Worm (Caenorhabditis elegans) whole organism, L2 larva: ENCODE data around the gene odd-2.

Experiments used
- C34F6.9 ChIP-seq: fragments of 150-350 bp; optimal IDR thresholded peaks from 2 replicates; lab custom pipeline; 2014; ENCODE audit warnings: missing biosample characterization, missing genetic modification characterization
- F13H6.1 ChIP-seq: sonication (generic microtip); optimal IDR thresholded peaks from 2 replicates; lab custom pipeline; 2016; ENCODE audit warnings: missing genetic modification characterization, missing compliant biosample characterization
- Y55F3AM.14 ChIP-seq: fragments of 200-800 bp; sonication (Bioruptor generic); optimal IDR thresholded peaks from 2 replicates; lab custom pipeline; 2018; ENCODE audit warnings: mild to moderate bottlenecking, missing genetic modification characterization, missing compliant biosample characterization
- ZK546.5 ChIP-seq: sonication (generic microtip); optimal IDR thresholded peaks from 2 replicates; lab custom pipeline; 2017; ENCODE audit warnings: missing biosample characterization, missing genetic modification characterization
- aly-2 ChIP-seq: fragments of 150-350 bp; optimal IDR thresholded peaks from 2 replicates; lab custom pipeline; 2014; ENCODE audit warnings: missing biosample characterization, missing genetic modification characterization
- ceh-82 ChIP-seq: fragments of 150-350 bp; optimal IDR thresholded peaks from 2 replicates; lab custom pipeline; 2014; ENCODE audit warnings: missing biosample characterization, missing genetic modification characterization
- crh-2 ChIP-seq: sonication (generic microtip); optimal IDR thresholded peaks from 2 replicates; lab custom pipeline; 2017; ENCODE audit warnings: missing biosample characterization, missing genetic modification characterization
- dmd-4 ChIP-seq: sonication (generic microtip); optimal IDR thresholded peaks from 2 replicates; lab custom pipeline; 2017; ENCODE audit warnings: missing biosample characterization, missing genetic modification characterization
- egl-27 ChIP-seq: sonication (generic microtip); optimal IDR thresholded peaks from 3 replicates; lab custom pipeline; 2017; ENCODE audit warnings: missing biosample characterization, missing genetic modification reagents, missing genetic modification characterization
- elt-1 ChIP-seq: fragments of 150-350 bp; optimal IDR thresholded peaks from 2 replicates; lab custom pipeline; 2014; ENCODE audit warnings: missing biosample characterization, missing genetic modification characterization
- fos-1 ChIP-seq: fragments of 150-350 bp; optimal IDR thresholded peaks from 2 replicates; lab custom pipeline; 2014; ENCODE audit warnings: missing biosample characterization, missing genetic modification characterization
- gmeb-1 ChIP-seq: fragments of 150-350 bp; optimal IDR thresholded peaks from 2 replicates; lab custom pipeline; 2014; ENCODE audit warnings: missing biosample characterization, missing genetic modification characterization
- lin-11 ChIP-seq: fragments of 150-350 bp; sonication (generic microtip); optimal IDR thresholded peaks from 2 replicates; lab custom pipeline; 2014; ENCODE audit warnings: missing biosample characterization, missing genetic modification characterization, inconsistent platforms, mixed read lengths
- lin-13 ChIP-seq: fragments of 150-350 bp; optimal IDR thresholded peaks from 2 replicates; lab custom pipeline; 2014; ENCODE audit warnings: missing biosample characterization, missing genetic modification reagents, missing genetic modification characterization
- lin-39 ChIP-seq: fragments of 150-350 bp; optimal IDR thresholded peaks from 2 replicates; lab custom pipeline; 2014; ENCODE audit warnings: missing biosample characterization, missing genetic modification reagents, missing genetic modification characterization
- lsy-2 ChIP-seq, 2 experiments: fragments of 150-350 bp in 1 of 2; sonication (generic microtip) in 1 of 2; optimal IDR thresholded peaks; 2 replicates each; lab custom pipeline; 2014 to 2017; ENCODE audit warnings: missing biosample characterization in 2 of 2, missing genetic modification characterization in 2 of 2
- mab-5 ChIP-seq: fragments of 150-350 bp; optimal IDR thresholded peaks from 2 replicates; lab custom pipeline; 2014; ENCODE audit warnings: missing biosample characterization, missing genetic modification characterization
- mdl-1 ChIP-seq, 2 experiments: fragments of 150-350 bp in 1 of 2; sonication (generic microtip) in 1 of 2; optimal IDR thresholded peaks; 2 replicates each; lab custom pipeline; 2017; ENCODE audit warnings: missing biosample characterization in 2 of 2, missing genetic modification characterization in 2 of 2
- nhr-10 ChIP-seq: sonication (generic microtip); optimal IDR thresholded peaks from 2 replicates; lab custom pipeline; 2017; ENCODE audit warnings: missing biosample characterization, missing genetic modification characterization
- nhr-129 ChIP-seq: fragments of 150-350 bp; optimal IDR thresholded peaks from 2 replicates; lab custom pipeline; 2014; ENCODE audit warnings: missing biosample characterization, missing genetic modification characterization
- nhr-21 ChIP-seq: fragments of 150-350 bp; optimal IDR thresholded peaks from 2 replicates; lab custom pipeline; 2014; ENCODE audit warnings: missing biosample characterization, missing genetic modification characterization
- sem-4 ChIP-seq: fragments of 150-350 bp; optimal IDR thresholded peaks from 2 replicates; lab custom pipeline; 2014; ENCODE audit warnings: missing biosample characterization, missing genetic modification reagents, missing genetic modification characterization
- skn-1 ChIP-seq: sonication (generic microtip); optimal IDR thresholded peaks from 2 replicates; lab custom pipeline; 2017; ENCODE audit warnings: missing biosample characterization, missing genetic modification characterization
- sma-9 ChIP-seq, 2 experiments: fragments of 150-350 bp in 1 of 2; sonication (generic microtip) in 1 of 2; optimal IDR thresholded peaks; 2 replicates each; lab custom pipeline; 2014 to 2016; ENCODE audit warnings: missing genetic modification characterization in 2 of 2, mild to moderate bottlenecking in 1 of 2, missing biosample characterization in 1 of 2, missing compliant biosample characterization in 1 of 2, missing genetic modification reagents in 1 of 2, moderate library complexity in 1 of 2
- unc-39 ChIP-seq: fragments of 150-350 bp; optimal IDR thresholded peaks from 2 replicates; lab custom pipeline; 2014; ENCODE audit warnings: missing biosample characterization, missing genetic modification characterization
- unc-55 ChIP-seq: fragments of 150-350 bp; sonication (generic microtip); optimal IDR thresholded peaks from 3 replicates; lab custom pipeline; 2014; ENCODE audit warnings: missing biosample characterization, missing genetic modification reagents, missing genetic modification characterization
- unc-62 ChIP-seq: fragments of 150-350 bp; optimal IDR thresholded peaks from 2 replicates; lab custom pipeline; 2014; ENCODE audit warnings: missing biosample characterization, missing genetic modification reagents, missing genetic modification characterization
- zag-1 ChIP-seq: fragments of 150-350 bp; optimal IDR thresholded peaks from 2 replicates; lab custom pipeline; 2014; ENCODE audit warnings: missing biosample characterization, missing genetic modification characterization
- ztf-1 ChIP-seq: fragments of 200-800 bp; sonication (Bioruptor generic); conservative IDR thresholded peaks from 2 replicates; pipeline ENCODE4 v1.3.6; 2022; ENCODE audit warnings: missing genetic modification characterization, missing compliant biosample characterization
- ztf-11 ChIP-seq: sonication (generic microtip); optimal IDR thresholded peaks from 2 replicates; lab custom pipeline; 2017; ENCODE audit warnings: missing biosample characterization, missing genetic modification characterization

odd-2 gene

DNA sequence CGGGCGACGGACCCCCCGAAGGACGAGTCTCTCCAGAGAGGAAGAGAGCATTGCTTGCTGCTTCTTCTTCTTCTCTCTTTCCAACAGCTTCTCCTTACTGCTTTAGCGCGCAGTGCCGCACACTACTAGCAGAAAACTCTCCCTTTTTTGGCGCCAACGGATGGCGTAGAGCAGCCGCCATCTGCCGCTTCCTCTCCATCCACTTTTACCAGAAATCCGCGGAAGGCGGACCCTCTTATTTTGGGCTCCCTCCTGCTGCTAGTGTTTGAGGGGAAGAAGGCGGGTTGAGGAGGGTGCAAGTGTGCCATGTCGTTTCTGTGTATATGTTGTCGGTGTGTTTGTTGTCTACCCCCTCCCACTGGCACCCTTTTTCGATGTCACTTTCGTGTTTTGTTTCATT, 25.9 kb downstream of the odd-2 start:
- TF ChIP-seq nhr-10 (tag; lab: Kevin White, UChicago) = no peak
- no peak for TF ChIP-seq dmd-4 (tag; lab: Kevin White, UChicago)
- no peak for TF ChIP-seq lsy-2 (tag; optimal IDR thresholded peaks at IDR 0.05; lab: Kevin White, UChicago)
- TF ChIP-seq F13H6.1 (tag; lab: Kevin White, UChicago) = peak; percentile 59
- peak in 1 of 2 experiments; percentile 6 for TF ChIP-seq mdl-1 (tag; optimal IDR thresholded peaks at IDR 0.05; lab: Kevin White, UChicago)
- peak; percentile 38 for TF ChIP-seq unc-55
- TF ChIP-seq lin-39 = no peak
- TF ChIP-seq lin-13 (GFP tag; lab: Kevin White, UChicago) = peak; percentile 1
- no peak for TF ChIP-seq aly-2
- TF ChIP-seq unc-62 (GFP tag; lab: Kevin White, UChicago) = no peak
- TF ChIP-seq zag-1 = peak; percentile 64
- TF ChIP-seq Y55F3AM.14 (GFP tag; lab: Kevin White, UChicago) = peak; percentile 58
- no peak for TF ChIP-seq unc-39 (tag; lab: Kevin White, UChicago)
- TF ChIP-seq mab-5 (tag; lab: Kevin White, UChicago) = peak; percentile 7
- TF ChIP-seq nhr-21 (tag; lab: Kevin White, UChicago) = no peak
- TF ChIP-seq ztf-11 = no peak
- TF ChIP-seq crh-2 (tag; lab: Kevin White, UChicago) = peak; percentile 8

DNA sequence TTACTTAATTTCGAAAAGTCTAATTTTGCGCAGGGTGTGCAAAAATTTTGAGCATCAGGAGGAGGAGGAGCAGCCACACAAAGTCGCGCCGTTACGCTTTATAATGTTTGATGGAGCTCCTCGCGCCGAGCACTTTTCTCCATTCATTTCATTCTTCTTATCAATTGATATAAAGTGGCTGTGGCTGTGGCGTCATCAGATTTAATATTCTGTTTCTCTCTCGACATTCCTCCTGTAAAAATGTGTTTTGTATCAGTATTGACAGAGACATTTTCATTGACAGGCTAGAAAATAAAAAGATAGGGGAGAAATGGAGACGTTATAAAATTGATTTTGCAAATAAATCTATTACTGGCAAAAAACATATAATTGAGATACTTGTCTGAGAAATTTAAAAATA, 31.1 kb downstream of the odd-2 start:
- TF ChIP-seq lsy-2 (tag; optimal IDR thresholded peaks at IDR 0.05; lab: Kevin White, UChicago) = no peak
- TF ChIP-seq crh-2 (tag; lab: Kevin White, UChicago) = peak; percentile 55
- TF ChIP-seq sem-4 (tag; lab: Kevin White, UChicago) = no peak
- peak; percentile 29 for TF ChIP-seq sma-9 (GFP tag; optimal IDR thresholded peaks at IDR 0.05; lab: Kevin White, UChicago)
- no peak for TF ChIP-seq sma-9 (tag; optimal IDR thresholded peaks at IDR 0.05; lab: Kevin White, UChicago)
- peak; percentile 62 for TF ChIP-seq fos-1 (tag; lab: Kevin White, UChicago)
- peak; percentile 27 for TF ChIP-seq F13H6.1 (tag; lab: Kevin White, UChicago)
- TF ChIP-seq lin-11 (tag; lab: Kevin White, UChicago) = no peak

DNA sequence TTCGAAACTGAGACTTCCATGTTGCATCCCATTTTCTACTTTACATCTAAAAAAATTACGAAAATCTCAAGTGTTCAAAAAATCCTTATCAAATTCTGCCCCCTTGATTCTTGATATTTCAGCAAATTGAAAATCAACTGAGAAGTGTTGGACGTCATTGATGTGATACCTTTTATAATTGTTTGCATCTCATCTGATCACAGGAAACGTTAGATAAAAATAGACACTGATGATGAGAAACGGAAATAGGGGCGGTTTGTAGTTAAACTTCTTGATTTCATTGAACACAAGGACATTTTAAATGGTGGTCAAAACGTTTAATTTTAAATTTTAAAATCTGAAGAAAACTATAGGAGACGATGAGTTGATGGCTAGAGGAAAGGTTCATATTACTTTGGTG, 31.6 kb downstream of the odd-2 start:
- TF ChIP-seq crh-2 (tag; lab: Kevin White, UChicago) (no peak), sma-9 (GFP tag; optimal IDR thresholded peaks at IDR 0.05; lab: Kevin White, UChicago) (peak; percentile 10), sma-9 (tag; optimal IDR thresholded peaks at IDR 0.05; lab: Kevin White, UChicago) (no peak), ztf-1 (GFP tag; lab: Robert Waterston, UW) (no peak)

DNA sequence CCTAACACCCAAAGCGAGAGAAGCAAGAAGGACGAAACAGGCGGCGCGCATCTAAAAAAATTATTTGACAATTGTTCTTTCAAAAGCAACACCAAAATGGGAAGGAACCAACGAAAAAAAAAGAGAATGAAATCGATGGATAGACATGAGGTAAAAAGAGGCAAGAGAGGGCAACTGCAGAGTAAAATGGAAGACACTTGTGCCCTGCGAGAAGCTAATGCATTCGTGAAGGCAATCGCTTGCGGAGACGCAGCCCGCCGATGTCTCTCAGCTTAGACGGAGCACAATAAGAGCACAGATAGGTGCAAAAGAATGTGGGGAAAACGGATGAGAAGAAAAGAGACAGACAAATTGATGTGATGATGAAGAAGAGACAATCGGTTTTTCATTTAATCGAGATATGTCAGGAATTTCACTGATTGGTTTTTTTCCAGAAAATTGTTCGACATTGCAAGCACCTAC, 32.1 kb downstream of the odd-2 start, which contains the start of gene C15H9.9:
Gene C15H9.9 (minus strand): TSS at position 51 of the 462 bp plus-strand sequence.
- TF ChIP-seq nhr-129 (peak; percentile 58), skn-1 (tag; lab: Kevin White, UChicago) (no peak), egl-27 (tag; lab: Kevin White, UChicago) (no peak), C34F6.9 (tag; lab: Kevin White, UChicago) (peak; percentile 47), sem-4 (tag; lab: Kevin White, UChicago) (peak; percentile 17), mdl-1 (tag; optimal IDR thresholded peaks at IDR 0.05; lab: Kevin White, UChicago) (no peak), F13H6.1 (tag; lab: Kevin White, UChicago) (peak; percentile 25), unc-55 (peak; percentile 22), lsy-2 (tag; optimal IDR thresholded peaks at IDR 0.05; lab: Kevin White, UChicago) (peak in 1 of 2 experiments; percentile 29), gmeb-1 (tag; lab: Kevin White, UChicago) (no peak), sma-9 (GFP tag; optimal IDR thresholded peaks at IDR 0.05; lab: Kevin White, UChicago) (peak; percentile 24), sma-9 (tag; optimal IDR thresholded peaks at IDR 0.05; lab: Kevin White, UChicago) (no peak)

DNA sequence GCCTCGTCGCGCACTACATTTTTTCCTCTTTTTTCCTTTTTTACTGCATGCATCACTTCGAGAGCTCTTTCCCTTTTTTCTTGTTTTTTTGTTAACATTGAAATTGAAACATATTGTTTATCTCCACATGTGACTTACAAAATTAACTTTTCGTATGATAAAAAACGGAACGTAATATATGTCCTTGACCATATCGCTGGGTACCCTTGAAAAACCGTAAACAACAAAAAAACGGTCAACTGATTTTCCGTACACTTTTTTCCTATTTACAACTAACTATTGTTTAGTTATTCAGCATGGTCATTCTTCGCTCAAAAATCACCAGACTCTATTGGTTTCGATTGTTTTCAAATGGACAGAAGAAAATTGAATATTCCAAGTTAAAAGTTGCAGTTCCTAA, 38.3 kb downstream of the odd-2 start, which contains the start of gene nnt-1:
Gene nnt-1 (plus strand): TSS at position 286 of the 400 bp plus-strand sequence.
- TF ChIP-seq nhr-129 = peak; percentile 7
- no peak for TF ChIP-seq ceh-82 (tag; lab: Kevin White, UChicago)
- TF ChIP-seq C34F6.9 (tag; lab: Kevin White, UChicago) = peak; percentile 42
- peak; percentile 12 for TF ChIP-seq sma-9 (GFP tag; optimal IDR thresholded peaks at IDR 0.05; lab: Kevin White, UChicago)
- no peak for TF ChIP-seq sma-9 (tag; optimal IDR thresholded peaks at IDR 0.05; lab: Kevin White, UChicago)
- no peak for TF ChIP-seq ZK546.5 (tag; lab: Kevin White, UChicago)
- TF ChIP-seq egl-27 (tag; lab: Kevin White, UChicago) = no peak
- no peak for TF ChIP-seq elt-1 (tag; lab: Kevin White, UChicago)
